Fruit fly (Drosophila melanogaster) whole organism, embryonic: ENCODE measurements around the gene Hs6st.

ENCODE experiments used
- Bgb ChIP-seq: fragments of 200-800 bp; sonication (Bioruptor generic); IDR thresholded peaks from 2 replicates; pipeline ENCODE4 v1.3.6; 2022; ENCODE audit warnings: missing biosample characterization, missing genetic modification characterization; ENCODE audit not compliant: partially characterized antibody
- CG10267 ChIP-seq: fragments of 200-800 bp; sonication (Bioruptor generic); optimal IDR thresholded peaks from 2 replicates; lab custom pipeline; 2018; ENCODE audit warnings: missing biosample characterization, mild to moderate bottlenecking, missing genetic modification characterization, moderate library complexity
- CG10366 ChIP-seq: fragments of 200-800 bp; sonication (Bioruptor generic); IDR thresholded peaks from 2 replicates; pipeline ENCODE4 v1.3.6; 2022; ENCODE audit warnings: missing biosample characterization, missing genetic modification characterization
- CG10431 ChIP-seq: fragments of 200-800 bp; sonication (Bioruptor generic); optimal IDR thresholded peaks from 3 replicates; lab custom pipeline; 2018; ENCODE audit warnings: missing biosample characterization, mild to moderate bottlenecking, missing genetic modification characterization
- CG10959 ChIP-seq: fragments of 200-800 bp; sonication (Bioruptor generic); IDR thresholded peaks from 2 replicates; pipeline ENCODE4 v1.3.6; 2022; ENCODE audit warnings: missing biosample characterization, missing genetic modification characterization
- CG11093 ChIP-seq: fragments of 200-800 bp; sonication (Bioruptor generic); IDR thresholded peaks from 3 replicates; pipeline ENCODE4 v1.3.6; 2022; ENCODE audit warnings: missing biosample characterization, missing genetic modification characterization
- CG12391 ChIP-seq: fragments of 200-800 bp; sonication (Bioruptor generic); optimal IDR thresholded peaks from 3 replicates; lab custom pipeline; 2018; ENCODE audit warnings: missing biosample characterization, mild to moderate bottlenecking, missing genetic modification characterization, moderate library complexity
- CG12942 ChIP-seq: fragments of 200-800 bp; sonication (Bioruptor generic); optimal IDR thresholded peaks from 3 replicates; lab custom pipeline; 2016; ENCODE audit warnings: missing biosample characterization, missing genetic modification characterization
- CG13424 ChIP-seq: fragments of 200-800 bp; sonication (Bioruptor generic); optimal IDR thresholded peaks from 2 replicates; lab custom pipeline; 2019; ENCODE audit warnings: missing biosample characterization, mild to moderate bottlenecking, missing genetic modification characterization, moderate library complexity
- CG17361 ChIP-seq: fragments of 200-800 bp; sonication (Bioruptor generic); IDR thresholded peaks from 3 replicates; pipeline ENCODE4 v1.3.6; 2022; ENCODE audit warnings: missing biosample characterization, missing genetic modification characterization
- CG2129 ChIP-seq: fragments of 200-800 bp; sonication (Bioruptor generic); IDR thresholded peaks from 2 replicates; pipeline ENCODE4 v1.3.6; 2022; ENCODE audit warnings: missing biosample characterization, missing genetic modification characterization; ENCODE audit not compliant: partially characterized antibody
- CG33557 ChIP-seq: fragments of 200-800 bp; sonication (Bioruptor generic); optimal IDR thresholded peaks from 2 replicates; lab custom pipeline; 2019; ENCODE audit warnings: missing biosample characterization, mild to moderate bottlenecking, missing genetic modification characterization, moderate library complexity
- CG3995 ChIP-seq: fragments of 200-800 bp; sonication (Bioruptor generic); optimal IDR thresholded peaks from 3 replicates; lab custom pipeline; 2016; ENCODE audit warnings: missing biosample characterization, missing genetic modification characterization
- CG4730 ChIP-seq: fragments of 200-800 bp; sonication (Bioruptor generic); IDR thresholded peaks from 2 replicates; pipeline ENCODE4 v1.3.6; 2022; ENCODE audit warnings: missing biosample characterization, missing genetic modification characterization
- CG6654 ChIP-seq: fragments of 200-800 bp; sonication (Bioruptor generic); optimal IDR thresholded peaks from 2 replicates; lab custom pipeline; 2017; ENCODE audit warnings: missing biosample characterization, mild to moderate bottlenecking, missing genetic modification characterization
- CG7556 ChIP-seq: fragments of 200-800 bp; sonication (Bioruptor generic); optimal IDR thresholded peaks from 2 replicates; lab custom pipeline; 2017; ENCODE audit warnings: missing biosample characterization, mild to moderate bottlenecking, missing genetic modification characterization
- CG7786 ChIP-seq: fragments of 200-800 bp; sonication (Bioruptor generic); optimal IDR thresholded peaks from 2 replicates; lab custom pipeline; 2016; ENCODE audit warnings: missing biosample characterization, missing genetic modification characterization
- CG7839 ChIP-seq: fragments of 200-800 bp; sonication (Bioruptor generic); optimal IDR thresholded peaks from 3 replicates; lab custom pipeline; 2018; ENCODE audit warnings: missing biosample characterization, mild to moderate bottlenecking, missing genetic modification characterization, moderate library complexity
- CG8359 ChIP-seq: fragments of 200-800 bp; sonication (Bioruptor generic); optimal IDR thresholded peaks from 2 replicates; lab custom pipeline; 2017; ENCODE audit warnings: missing biosample characterization, mild to moderate bottlenecking, missing genetic modification characterization, borderline replicate concordance
- CG9727 ChIP-seq: fragments of 200-800 bp; sonication (Bioruptor generic); optimal IDR thresholded peaks from 3 replicates; lab custom pipeline; 2017; ENCODE audit warnings: missing biosample characterization, mild to moderate bottlenecking, missing genetic modification characterization
- CTCF ChIP-seq: fragments of 200-800 bp; sonication (Bioruptor generic); optimal IDR thresholded peaks from 2 replicates; lab custom pipeline; 2017; ENCODE audit warnings: missing biosample characterization, mild to moderate bottlenecking, missing genetic modification characterization, moderate library complexity
- D ChIP-seq, 2 experiments: fragments of 200-800 bp in 1 of 2; fragments of >200 bp in 1 of 2; sonication (Bioruptor generic) in 1 of 2; optimal IDR thresholded peaks; 2 replicates in 1 of 2; 3 replicates in 1 of 2; lab custom pipeline; 2017; ENCODE audit warnings: mild to moderate bottlenecking in 1 of 2, missing biosample characterization in 1 of 2, missing genetic modification characterization in 1 of 2, missing genetic modification reagents in 1 of 2
- D19A ChIP-seq: fragments of 200-800 bp; optimal IDR thresholded peaks from 3 replicates; lab custom pipeline; 2019; ENCODE audit warnings: missing biosample characterization, mild to moderate bottlenecking, missing genetic modification characterization, moderate library complexity
- Dfd ChIP-seq, 2 experiments: fragments of >200 bp; optimal IDR thresholded peaks; 2 replicates each; lab custom pipeline; 2017; ENCODE audit warnings: missing biosample characterization in 2 of 2, missing genetic modification characterization in 2 of 2
- Eip74EF ChIP-seq, 2 experiments: fragments of 200-800 bp in 1 of 2; fragments of >200 bp in 1 of 2; sonication (Bioruptor generic) in 1 of 2; optimal IDR thresholded peaks; 2 replicates each; lab custom pipeline; 2017 to 2019; ENCODE audit warnings: missing biosample characterization in 2 of 2, missing genetic modification characterization in 2 of 2, mild to moderate bottlenecking in 1 of 2, moderate library complexity in 1 of 2
- HLH3B ChIP-seq: fragments of 200-800 bp; sonication (Bioruptor generic); IDR thresholded peaks from 2 replicates; pipeline ENCODE4 v1.3.6; 2022; ENCODE audit warnings: missing biosample characterization, missing genetic modification characterization
- Mes4 ChIP-seq: fragments of 200-800 bp; sonication (Bioruptor generic); optimal IDR thresholded peaks from 2 replicates; lab custom pipeline; 2016; ENCODE audit warnings: missing biosample characterization, missing genetic modification characterization
- NFAT ChIP-seq: fragments of 200-800 bp; sonication (Bioruptor generic); IDR thresholded peaks from 2 replicates; pipeline ENCODE4 v1.3.6; 2022; ENCODE audit warnings: missing biosample characterization, missing genetic modification characterization
- Oli ChIP-seq: fragments of 200-800 bp; sonication (Bioruptor generic); optimal IDR thresholded peaks from 2 replicates; lab custom pipeline; 2018; ENCODE audit warnings: missing biosample characterization, mild to moderate bottlenecking, missing genetic modification characterization, moderate library complexity
- Opbp ChIP-seq: fragments of 200-800 bp; sonication (Bioruptor generic); IDR thresholded peaks from 3 replicates; pipeline ENCODE4 v1.3.6; 2022; ENCODE audit warnings: missing biosample characterization, missing genetic modification characterization; ENCODE audit not compliant: partially characterized antibody
- Six4 ChIP-seq: fragments of 200-800 bp; sonication (Bioruptor generic); optimal IDR thresholded peaks from 2 replicates; lab custom pipeline; 2016; ENCODE audit warnings: missing biosample characterization, missing genetic modification characterization
- TFAM ChIP-seq: fragments of 200-800 bp; sonication (Bioruptor generic); optimal IDR thresholded peaks from 2 replicates; lab custom pipeline; 2017; ENCODE audit warnings: missing biosample characterization, missing genetic modification characterization, inconsistent platforms
- Usf ChIP-seq: fragments of 200-800 bp; sonication (Bioruptor generic); optimal IDR thresholded peaks from 2 replicates; lab custom pipeline; 2017; ENCODE audit warnings: missing genotype, missing biosample characterization, missing genetic modification characterization
- Xrp1 ChIP-seq: fragments of 200-800 bp; sonication (Bioruptor generic); IDR thresholded peaks from 2 replicates; pipeline ENCODE4 v1.3.6; 2022; ENCODE audit warnings: missing biosample characterization, missing genetic modification characterization
- ash1 ChIP-seq: fragments of 200-800 bp; sonication (Bioruptor generic); optimal IDR thresholded peaks from 2 replicates; lab custom pipeline; 2018; ENCODE audit warnings: missing biosample characterization, mild to moderate bottlenecking, missing genetic modification characterization
- cas ChIP-seq: fragments of 200-800 bp; sonication (Bioruptor generic); IDR thresholded peaks from 2 replicates; pipeline ENCODE4 v1.3.6; 2022; ENCODE audit warnings: missing biosample characterization, missing genetic modification characterization
- dmrt11E ChIP-seq: fragments of 200-800 bp; sonication (Bioruptor generic); optimal IDR thresholded peaks from 3 replicates; lab custom pipeline; 2018; ENCODE audit warnings: missing biosample characterization, mild to moderate bottlenecking, missing genetic modification characterization, moderate library complexity
- eyg ChIP-seq: fragments of 200-800 bp; sonication (Bioruptor generic); optimal IDR thresholded peaks from 3 replicates; lab custom pipeline; 2016; ENCODE audit warnings: missing biosample characterization, missing genetic modification characterization
- fd64A ChIP-seq: fragments of 200-800 bp; sonication (Bioruptor generic); optimal IDR thresholded peaks from 3 replicates; lab custom pipeline; 2018; ENCODE audit warnings: missing biosample characterization, mild to moderate bottlenecking, missing genetic modification characterization
- fru ChIP-seq: fragments of >200 bp; optimal IDR thresholded peaks from 2 replicates; lab custom pipeline; 2017
- ftz-f1 ChIP-seq: fragments of 200-800 bp; sonication (Bioruptor generic); optimal IDR thresholded peaks from 2 replicates; lab custom pipeline; 2016; ENCODE audit warnings: missing biosample characterization, missing genetic modification characterization
- hkb ChIP-seq, 2 experiments: fragments of 200-800 bp in 1 of 2; fragments of >200 bp in 1 of 2; sonication (Bioruptor generic) in 1 of 2; IDR thresholded peaks in 1 of 2; optimal IDR thresholded peaks in 1 of 2; 2 replicates each; pipeline versions ENCODE4 v1.3.6 to Lab custom; 2017 to 2022; ENCODE audit warnings: missing biosample characterization in 1 of 2, missing genetic modification characterization in 1 of 2
- jing ChIP-seq: fragments of 200-800 bp; sonication (Bioruptor generic); optimal IDR thresholded peaks from 2 replicates; lab custom pipeline; 2018; ENCODE audit warnings: missing biosample characterization, mild to moderate bottlenecking, missing genetic modification characterization
- pfk ChIP-seq: fragments of 200-800 bp; sonication (Bioruptor generic); optimal IDR thresholded peaks from 2 replicates; lab custom pipeline; 2018; ENCODE audit warnings: missing biosample characterization, mild to moderate bottlenecking, missing genetic modification characterization, moderate library complexity
- pros ChIP-seq: fragments of 200-800 bp; sonication (Bioruptor generic); optimal IDR thresholded peaks from 3 replicates; lab custom pipeline; 2019; ENCODE audit warnings: missing biosample characterization, mild to moderate bottlenecking, missing genetic modification characterization, moderate library complexity
- sna ChIP-seq: fragments of 200-800 bp; sonication (Bioruptor generic); IDR thresholded peaks from 2 replicates; pipeline ENCODE4 v1.3.6; 2022; ENCODE audit warnings: missing biosample characterization, missing genetic modification characterization; ENCODE audit not compliant: partially characterized antibody
- stc ChIP-seq: fragments of 200-800 bp; sonication (Bioruptor generic); IDR thresholded peaks from 2 replicates; pipeline ENCODE4 v1.3.6; 2022; ENCODE audit warnings: missing biosample characterization, missing genetic modification characterization
- zen2 ChIP-seq: fragments of 200-800 bp; sonication (Bioruptor generic); IDR thresholded peaks from 3 replicates; pipeline ENCODE4 v1.3.6; 2022; ENCODE audit warnings: missing biosample characterization, missing genetic modification characterization; ENCODE audit not compliant: partially characterized antibody

Hs6st gene

DNA sequence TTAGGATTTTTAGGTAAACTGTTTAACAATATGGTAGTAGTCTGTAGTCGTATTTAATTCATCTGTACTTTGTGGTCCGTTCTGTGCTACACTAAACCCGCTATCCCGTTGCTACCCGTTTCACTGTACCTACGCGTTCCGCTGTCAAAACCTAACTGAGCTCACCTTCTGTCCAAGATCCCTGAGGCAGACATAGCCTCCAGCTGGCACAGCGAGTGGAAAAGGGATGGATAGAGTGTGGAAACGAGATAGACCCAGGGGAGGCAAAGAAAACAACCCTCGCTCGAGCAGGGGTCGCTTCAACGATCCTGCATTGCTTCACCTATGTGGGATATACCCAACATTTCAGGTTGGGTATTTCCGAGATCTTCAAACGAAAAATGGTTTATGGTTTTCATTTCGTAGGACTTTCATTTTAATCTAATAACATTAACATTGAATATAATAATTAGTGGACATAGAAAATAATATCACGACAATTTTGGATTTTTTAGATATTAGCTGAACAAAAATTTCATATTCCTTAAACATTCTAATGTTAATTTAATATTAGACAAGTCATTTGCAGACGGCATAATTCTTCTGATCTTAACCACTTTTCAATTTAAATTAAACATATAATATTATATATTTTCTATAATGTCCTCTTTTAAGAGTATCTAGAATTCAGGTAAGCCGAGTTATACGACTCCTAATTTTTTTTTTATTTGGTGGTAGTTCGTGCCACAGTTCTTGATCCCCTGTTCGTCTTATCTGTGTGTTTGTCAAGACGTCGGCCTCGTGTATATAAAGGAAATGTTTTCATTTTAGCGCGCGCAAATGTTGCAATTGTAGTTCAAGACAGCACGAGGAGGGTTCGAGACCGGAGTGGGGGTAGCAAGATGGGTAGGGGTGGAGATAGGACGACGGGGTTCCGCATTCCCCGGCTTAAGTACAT, 73.2 kb downstream of the Hs6st start, which contains the start of gene mira (continued):
- TF ChIP-seq Mes4 (GFP tag; lab: Kevin White, UChicago) (no peak), Eip74EF (GFP tag; optimal IDR thresholded peaks at IDR 0.05; lab: Kevin White, UChicago) (no peak), eyg (no peak), stc (no peak), CG12942 (no peak), dmrt11E (tag; lab: Kevin White, UChicago) (peak; percentile 72), CG10959 (GFP tag; lab: Robert Waterston, UW) (no peak), fru (lab: Kevin White, UChicago) (no peak), cas (GFP tag; lab: Robert Waterston, UW) (no peak), Opbp (peak; percentile 12; the same call in 1 of the 3 replicates), CG7839 (tag; lab: Kevin White, UChicago) (no peak), fd64A (no peak), CG4730 (no peak), Six4 (GFP tag; lab: Kevin White, UChicago) (no peak), CTCF (GFP tag; lab: Kevin White, UChicago) (no peak), CG12391 (tag; lab: Kevin White, UChicago) (peak; percentile 26), CG2129 (GFP tag; lab: Robert Waterston, UW) (no peak), TFAM (GFP tag; lab: Kevin White, UChicago) (no peak), sna (GFP tag; lab: Robert Waterston, UW) (no peak), CG10366 (GFP tag; lab: Robert Waterston, UW) (no peak), HLH3B (GFP tag; lab: Robert Waterston, UW) (no peak), pfk (GFP tag; lab: Kevin White, UChicago) (no peak), CG17361 (GFP tag; lab: Robert Waterston, UW) (peak; percentile 20; the same call in 1 of the 3 replicates), CG13424 (tag; lab: Kevin White, UChicago) (no peak), zen2 (GFP tag; lab: Robert Waterston, UW) (no peak), D19A (peak; percentile 99), CG10431 (GFP tag; lab: Kevin White, UChicago) (no peak), CG8359 (no peak), CG10267 (tag; lab: Kevin White, UChicago) (peak; percentile 36), ftz-f1 (GFP tag; lab: Kevin White, UChicago) (no peak), Oli (no peak), CG33557 (GFP tag; lab: Kevin White, UChicago) (peak; percentile 41), CG7556 (GFP tag; lab: Kevin White, UChicago) (peak; percentile 34), ash1 (GFP tag; lab: Kevin White, UChicago) (no peak), pros (GFP tag; lab: Kevin White, UChicago) (peak; percentile 93), CG6654 (GFP tag; lab: Kevin White, UChicago) (no peak), D (optimal IDR thresholded peaks at IDR 0.05; lab: Kevin White, UChicago) (no peak), D (GFP tag; optimal IDR thresholded peaks at IDR 0.05; lab: Kevin White, UChicago) (no peak), CG7786 (no peak), jing (GFP tag; lab: Kevin White, UChicago) (no peak), CG3995 (GFP tag; lab: Kevin White, UChicago) (no peak), CG11093 (GFP tag; lab: Robert Waterston, UW) (no peak), Bgb (GFP tag; lab: Robert Waterston, UW) (no peak), NFAT (GFP tag; lab: Robert Waterston, UW) (no peak), Usf (GFP tag; lab: Kevin White, UChicago) (peak; percentile 5), hkb (optimal IDR thresholded peaks at IDR 0.05; lab: Kevin White, UChicago) (no peak), hkb (GFP tag; IDR thresholded peaks at IDR 0.05; lab: Robert Waterston, UW) (no peak), CG9727 (GFP tag; lab: Kevin White, UChicago) (peak; percentile 73), Xrp1 (GFP tag; lab: Robert Waterston, UW) (no peak), Dfd (GFP tag; optimal IDR thresholded peaks at IDR 0.05; lab: Kevin White, UChicago) (no peak)
